Worm (Caenorhabditis elegans) whole organism, young adult: ENCODE data around the gene lec-1.

Source experiments
- K11D2.4 ChIP-seq: fragments of 200-800 bp; sonication (Bioruptor generic); IDR thresholded peaks from 2 replicates; pipeline ENCODE4 v1.3.6; 2022; ENCODE audit warnings: missing genetic modification reagents, missing genetic modification characterization, missing compliant biosample characterization
- ama-1 ChIP-seq, 3 experiments: fragments of 150-350 bp in 1 of 3; sonication (generic microtip) in 2 of 3; optimal IDR thresholded peaks; 2 replicates each; lab custom pipeline; 2014 to 2018; ENCODE audit warnings: missing biosample characterization in 2 of 3, missing genetic modification characterization in 2 of 3, missing genetic modification reagents in 2 of 3
- efl-1 ChIP-seq: fragments of 150-350 bp; optimal IDR thresholded peaks from 2 replicates; lab custom pipeline; 2014; ENCODE audit warnings: missing biosample characterization, missing genetic modification reagents, missing genetic modification characterization
- hrde-1 ChIP-seq: sonication (generic microtip); optimal IDR thresholded peaks from 2 replicates; lab custom pipeline; 2016; ENCODE audit warnings: missing genetic modification characterization, mild to moderate bottlenecking, missing compliant biosample characterization, moderate library complexity, missing genotype, missing genetic modification reagents, borderline replicate concordance
- pha-4 ChIP-seq: fragments of 150-350 bp; sonication (generic microtip); optimal IDR thresholded peaks from 2 replicates; lab custom pipeline; 2014; ENCODE audit warnings: missing biosample characterization, missing genetic modification reagents, missing genetic modification characterization

DNA sequence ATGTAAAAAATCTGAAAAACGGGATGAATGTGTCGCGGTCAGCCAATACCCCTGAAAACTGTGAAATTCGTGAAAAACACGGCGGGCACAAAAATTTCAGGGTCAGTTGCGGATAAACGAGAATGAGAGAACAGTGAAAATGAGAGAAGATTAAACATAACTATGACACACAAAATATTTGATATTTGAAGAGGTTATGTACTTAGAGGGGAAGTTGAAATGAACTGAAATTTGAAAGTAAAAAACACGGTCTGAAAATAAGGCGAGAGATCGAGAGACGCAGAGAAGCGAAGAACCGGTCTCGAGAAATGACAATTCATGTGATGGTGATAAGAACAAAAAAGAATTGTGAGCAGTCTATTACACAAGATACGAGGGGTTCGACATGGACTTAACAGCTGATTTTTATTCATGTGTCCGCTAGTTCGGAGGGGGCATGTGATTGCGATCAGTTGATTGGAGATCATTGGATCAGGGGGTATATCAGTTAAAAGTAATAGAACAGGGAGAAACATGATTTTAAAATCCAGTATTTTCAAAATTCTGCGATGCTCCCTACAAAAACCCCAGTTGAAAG lies 29.6 kb upstream of the lec-1 start, which contains the start of gene moe-3:
- TF ChIP-seq pha-4 = no peak
- no peak for TF ChIP-seq K11D2.4
- TF ChIP-seq ama-1 (optimal IDR thresholded peaks at IDR 0.05; lab: Kevin White, UChicago) = no peak
- no peak for TF ChIP-seq ama-1 (GFP tag; optimal IDR thresholded peaks at IDR 0.05; lab: Kevin White, UChicago)
- no peak for TF ChIP-seq efl-1 (GFP tag; lab: Kevin White, UChicago)
- TF ChIP-seq hrde-1 = no peak
